Fruit fly (Drosophila melanogaster) whole organism, embryonic: ENCODE data around the gene Vlet.

Experiments used
- Ada2b ChIP-seq: fragments of 200-800 bp; sonication (Bioruptor generic); IDR thresholded peaks from 2 replicates; pipeline ENCODE4 v1.3.6; 2022; ENCODE audit warnings: missing biosample characterization, missing genetic modification characterization
- CG10209 ChIP-seq: fragments of 200-800 bp; sonication (Bioruptor generic); optimal IDR thresholded peaks from 3 replicates; lab custom pipeline; 2017; ENCODE audit warnings: missing biosample characterization, mild to moderate bottlenecking, missing genetic modification characterization, missing genetic modification reagents
- CG10543 ChIP-seq: fragments of 200-800 bp; sonication (Bioruptor generic); optimal IDR thresholded peaks from 3 replicates; lab custom pipeline; 2017; ENCODE audit warnings: missing biosample characterization, mild to moderate bottlenecking, missing genetic modification characterization, moderate library complexity
- CG15011 ChIP-seq: fragments of 200-800 bp; sonication (Bioruptor generic); optimal IDR thresholded peaks from 3 replicates; lab custom pipeline; 2018; ENCODE audit warnings: missing biosample characterization, mild to moderate bottlenecking, missing genetic modification characterization
- CG15479 ChIP-seq: fragments of 200-800 bp; sonication (Bioruptor generic); optimal IDR thresholded peaks from 3 replicates; lab custom pipeline; 2019; ENCODE audit warnings: missing biosample characterization, mild to moderate bottlenecking, missing genetic modification characterization, moderate library complexity
- CG16813 ChIP-seq: fragments of 200-800 bp; sonication (Bioruptor generic); IDR thresholded peaks from 3 replicates; pipeline ENCODE4 v1.3.6; 2022; ENCODE audit warnings: missing biosample characterization, missing genetic modification characterization; ENCODE audit not compliant: partially characterized antibody
- CG16863 ChIP-seq: fragments of 200-800 bp; sonication (Bioruptor generic); optimal IDR thresholded peaks from 3 replicates; lab custom pipeline; 2016; ENCODE audit warnings: missing biosample characterization, missing genetic modification characterization
- CG17361 ChIP-seq: fragments of 200-800 bp; sonication (Bioruptor generic); IDR thresholded peaks from 3 replicates; pipeline ENCODE4 v1.3.6; 2022; ENCODE audit warnings: missing biosample characterization, missing genetic modification characterization
- CG18262 ChIP-seq: fragments of 200-800 bp; optimal IDR thresholded peaks from 3 replicates; lab custom pipeline; 2019; ENCODE audit warnings: missing biosample characterization, mild to moderate bottlenecking, missing genetic modification characterization, moderate library complexity
- CG18476 ChIP-seq: fragments of 200-800 bp; sonication (Bioruptor generic); optimal IDR thresholded peaks from 2 replicates; lab custom pipeline; 2016; ENCODE audit warnings: missing biosample characterization, mild to moderate bottlenecking, missing genetic modification characterization
- CG30431 ChIP-seq: fragments of 200-800 bp; sonication (Bioruptor generic); optimal IDR thresholded peaks from 2 replicates; lab custom pipeline; 2017; ENCODE audit warnings: missing biosample characterization, missing genetic modification characterization
- CG32767 ChIP-seq: fragments of 200-800 bp; sonication (Bioruptor generic); IDR thresholded peaks from 2 replicates; pipeline ENCODE4 v1.3.6; 2022; ENCODE audit warnings: missing biosample characterization, missing genetic modification characterization
- CG32772 ChIP-seq: fragments of 200-800 bp; sonication (Bioruptor generic); IDR thresholded peaks from 2 replicates; pipeline ENCODE4 v1.3.6; 2022; ENCODE audit warnings: missing biosample characterization, missing genetic modification characterization
- CG3726 ChIP-seq: fragments of 200-800 bp; sonication (Bioruptor generic); IDR thresholded peaks from 3 replicates; pipeline ENCODE4, ENCODE4 v1.3.6; 2022; ENCODE audit warnings: missing biosample characterization, missing genetic modification characterization
- CG3838 ChIP-seq: fragments of 200-800 bp; sonication (Bioruptor generic); optimal IDR thresholded peaks from 3 replicates; lab custom pipeline; 2016; ENCODE audit warnings: missing biosample characterization, missing genetic modification characterization
- CG42726 ChIP-seq: fragments of 200-800 bp; sonication (Bioruptor generic); IDR thresholded peaks from 2 replicates; pipeline ENCODE4 v1.3.6; 2022; ENCODE audit warnings: missing biosample characterization, missing genetic modification characterization; ENCODE audit not compliant: partially characterized antibody
- CG4854 ChIP-seq: fragments of 200-800 bp; sonication (Bioruptor generic); optimal IDR thresholded peaks from 2 replicates; lab custom pipeline; 2016; ENCODE audit warnings: missing biosample characterization, missing genetic modification characterization, inconsistent platforms
- CG6175 ChIP-seq: fragments of 200-800 bp; sonication (Bioruptor generic); IDR thresholded peaks from 3 replicates; pipeline ENCODE4 v1.3.6; 2022; ENCODE audit warnings: missing biosample characterization, missing genetic modification characterization
- CG6272 ChIP-seq: fragments of 200-800 bp; sonication (Bioruptor generic); IDR thresholded peaks from 2 replicates; pipeline ENCODE4 v1.3.6; 2022; ENCODE audit warnings: missing biosample characterization, missing genetic modification characterization
- CG6813 ChIP-seq: fragments of 200-800 bp; sonication (Bioruptor generic); optimal IDR thresholded peaks from 2 replicates; lab custom pipeline; 2017; ENCODE audit warnings: missing biosample characterization, missing genetic modification characterization, mild to moderate bottlenecking, moderate library complexity, missing genetic modification reagents
- CG7271 ChIP-seq: fragments of 200-800 bp; sonication (Bioruptor generic); optimal IDR thresholded peaks from 2 replicates; lab custom pipeline; 2018; ENCODE audit warnings: missing biosample characterization, mild to moderate bottlenecking, missing genetic modification characterization, moderate library complexity
- CG8290 ChIP-seq, 3 experiments: fragments of 200-800 bp; sonication (Bioruptor generic); optimal IDR thresholded peaks; 2 replicates each; lab custom pipeline; 2016 to 2019; ENCODE audit warnings: missing biosample characterization in 3 of 3, missing genetic modification characterization in 3 of 3, mild to moderate bottlenecking in 2 of 3, moderate library complexity in 1 of 3
- D ChIP-seq, 2 experiments: fragments of 200-800 bp in 1 of 2; fragments of >200 bp in 1 of 2; sonication (Bioruptor generic) in 1 of 2; optimal IDR thresholded peaks; 2 replicates in 1 of 2; 3 replicates in 1 of 2; lab custom pipeline; 2017; ENCODE audit warnings: mild to moderate bottlenecking in 1 of 2, missing biosample characterization in 1 of 2, missing genetic modification characterization in 1 of 2, missing genetic modification reagents in 1 of 2
- Dbx ChIP-seq: fragments of 200-800 bp; sonication (Bioruptor generic); IDR thresholded peaks from 3 replicates; pipeline ENCODE4 v1.3.6; 2022; ENCODE audit warnings: missing biosample characterization, missing genetic modification characterization
- MBD-R2 ChIP-seq: fragments of 200-800 bp; sonication (Bioruptor generic); IDR thresholded peaks from 2 replicates; pipeline ENCODE4 v1.3.6; 2022; ENCODE audit warnings: missing biosample characterization, missing genetic modification characterization
- NC2α ChIP-seq: fragments of 200-800 bp; sonication (Bioruptor generic); optimal IDR thresholded peaks from 2 replicates; lab custom pipeline; 2016; ENCODE audit warnings: missing biosample characterization, missing genetic modification characterization
- Pdp1 ChIP-seq, 2 experiments: fragments of 200-800 bp; sonication (Bioruptor generic); optimal IDR thresholded peaks; 3 replicates each; lab custom pipeline; 2016; ENCODE audit warnings: missing biosample characterization in 2 of 2, missing genetic modification characterization in 2 of 2, mild to moderate bottlenecking in 1 of 2, moderate library complexity in 1 of 2
- Ptx1 ChIP-seq: fragments of 200-800 bp; sonication (Bioruptor generic); IDR thresholded peaks from 2 replicates; pipeline ENCODE4 v1.3.6; 2022; ENCODE audit warnings: missing biosample characterization, missing genetic modification characterization
- Side ChIP-seq: fragments of 200-800 bp; sonication (Bioruptor generic); optimal IDR thresholded peaks from 2 replicates; lab custom pipeline; 2016; ENCODE audit warnings: missing biosample characterization, missing genetic modification characterization
- ac ChIP-seq: fragments of 200-800 bp; sonication (Bioruptor generic); optimal IDR thresholded peaks from 3 replicates; lab custom pipeline; 2017; ENCODE audit warnings: missing biosample characterization, mild to moderate bottlenecking, missing genetic modification characterization
- corto ChIP-seq: fragments of 200-800 bp; sonication (Bioruptor generic); optimal IDR thresholded peaks from 2 replicates; lab custom pipeline; 2016; ENCODE audit warnings: missing biosample characterization, mild to moderate bottlenecking, missing genetic modification characterization, moderate library complexity
- crol ChIP-seq: fragments of 200-800 bp; sonication (Bioruptor generic); IDR thresholded peaks from 2 replicates; pipeline ENCODE4 v1.3.6; 2022; ENCODE audit warnings: missing biosample characterization, missing genetic modification characterization
- da ChIP-seq: fragments of 200-800 bp; sonication (Bioruptor generic); optimal IDR thresholded peaks from 2 replicates; lab custom pipeline; 2016; ENCODE audit warnings: missing biosample characterization, missing genetic modification characterization
- emc ChIP-seq: fragments of 200-800 bp; sonication (Bioruptor generic); optimal IDR thresholded peaks from 2 replicates; lab custom pipeline; 2016; ENCODE audit warnings: missing biosample characterization, missing genetic modification characterization
- exex ChIP-seq: fragments of 200-800 bp; sonication (Bioruptor generic); optimal IDR thresholded peaks from 4 replicates; lab custom pipeline; 2018; ENCODE audit warnings: missing biosample characterization, mild to moderate bottlenecking, missing genetic modification characterization, moderate library complexity
- fd64A ChIP-seq: fragments of 200-800 bp; sonication (Bioruptor generic); optimal IDR thresholded peaks from 3 replicates; lab custom pipeline; 2018; ENCODE audit warnings: missing biosample characterization, mild to moderate bottlenecking, missing genetic modification characterization
- hbn ChIP-seq: fragments of 200-800 bp; sonication (Bioruptor generic); IDR thresholded peaks from 2 replicates; pipeline ENCODE4 v1.3.6; 2022; ENCODE audit warnings: missing biosample characterization, missing genetic modification characterization; ENCODE audit not compliant: partially characterized antibody
- jumu ChIP-seq: fragments of 200-800 bp; sonication (Bioruptor generic); optimal IDR thresholded peaks from 3 replicates; lab custom pipeline; 2016; ENCODE audit warnings: missing biosample characterization, missing genetic modification characterization
- kah ChIP-seq: fragments of 200-800 bp; sonication (Bioruptor generic); optimal IDR thresholded peaks from 2 replicates; lab custom pipeline; 2018; ENCODE audit warnings: missing biosample characterization, mild to moderate bottlenecking, missing genetic modification characterization
- lbe ChIP-seq: fragments of 200-800 bp; sonication (Bioruptor generic); optimal IDR thresholded peaks from 2 replicates; lab custom pipeline; 2016; ENCODE audit warnings: missing biosample characterization, mild to moderate bottlenecking, missing genetic modification characterization
- ssp ChIP-seq: fragments of 200-800 bp; sonication (Bioruptor generic); IDR thresholded peaks from 2 replicates; pipeline ENCODE4 v1.3.6; 2022; ENCODE audit warnings: missing biosample characterization, missing genetic modification characterization
- stwl ChIP-seq: fragments of 200-800 bp; sonication (Bioruptor generic); optimal IDR thresholded peaks from 3 replicates; lab custom pipeline; 2018; ENCODE audit warnings: missing biosample characterization, mild to moderate bottlenecking, missing genetic modification characterization, moderate library complexity
- tap ChIP-seq: fragments of 200-800 bp; optimal IDR thresholded peaks from 3 replicates; lab custom pipeline; 2019; ENCODE audit warnings: missing biosample characterization, mild to moderate bottlenecking, missing genetic modification characterization, moderate library complexity
- tin ChIP-seq: fragments of 200-800 bp; sonication (Bioruptor generic); optimal IDR thresholded peaks from 3 replicates; lab custom pipeline; 2016; ENCODE audit warnings: missing biosample characterization, missing genetic modification characterization
- vvl ChIP-seq: fragments of 200-800 bp; sonication (Bioruptor generic); IDR thresholded peaks from 2 replicates; pipeline ENCODE4 v1.3.6; 2022; ENCODE audit warnings: missing biosample characterization, missing genetic modification characterization
- wor ChIP-seq: fragments of 200-800 bp; sonication (Bioruptor generic); IDR thresholded peaks from 2 replicates; pipeline ENCODE4 v1.3.6; 2022; ENCODE audit warnings: missing biosample characterization, missing genetic modification characterization

The Vlet gene

dm6 chrX:11681558-11682551 lies 3.5 kb upstream of the Vlet start (continued):
- TF ChIP-seq CG18262 (peak; percentile 61), MBD-R2 (GFP tag; lab: Robert Waterston, UW) (peak; percentile 47; the same call in 1 of the 2 replicates), CG7271 (tag; lab: Kevin White, UChicago) (no peak), CG6175 (GFP tag; lab: Robert Waterston, UW) (no peak), emc (GFP tag; lab: Kevin White, UChicago) (peak; percentile 31), CG30431 (GFP tag; lab: Kevin White, UChicago) (peak; percentile 6), D (optimal IDR thresholded peaks at IDR 0.05; lab: Kevin White, UChicago) (no peak), D (GFP tag; optimal IDR thresholded peaks at IDR 0.05; lab: Kevin White, UChicago) (no peak), Dbx (peak; percentile 63; the same call in 2 of the 3 replicates), Ptx1 (GFP tag; lab: Robert Waterston, UW) (peak; percentile 60), CG6272 (GFP tag; lab: Robert Waterston, UW) (no peak), crol (peak; percentile 64; the same call in 1 of the 2 replicates), stwl (peak; percentile 19), CG32772 (GFP tag; lab: Robert Waterston, UW) (peak; percentile 65), CG6813 (GFP tag; lab: Kevin White, UChicago) (peak; percentile 30), vvl (GFP tag; lab: Robert Waterston, UW) (peak; percentile 47; the same call in 1 of the 2 replicates), CG32767 (GFP tag; lab: Robert Waterston, UW) (no peak), CG3726 (no peak), hbn (GFP tag; lab: Robert Waterston, UW) (peak; percentile 46; the same call in 1 of the 2 replicates), CG42726 (GFP tag; lab: Robert Waterston, UW) (no peak), ssp (GFP tag; lab: Robert Waterston, UW) (no peak), NC2α (GFP tag; lab: Kevin White, UChicago) (peak; percentile 20), CG16813 (GFP tag; lab: Robert Waterston, UW) (peak; percentile 54), tap (peak; percentile 63), Ada2b (GFP tag; lab: Robert Waterston, UW) (no peak), tin (GFP tag; lab: Kevin White, UChicago) (peak; percentile 57), CG10543 (GFP tag; lab: Kevin White, UChicago) (peak; percentile 78), CG17361 (GFP tag; lab: Robert Waterston, UW) (peak; percentile 64), Side (GFP tag; lab: Kevin White, UChicago) (peak; percentile 70), fd64A (GFP tag; lab: Kevin White, UChicago) (no peak), kah (peak; percentile 2), CG16863 (GFP tag; lab: Kevin White, UChicago) (peak; percentile 55), CG8290 (GFP tag; optimal IDR thresholded peaks at IDR 0.05; lab: Kevin White, UChicago) (peak; percentile 72), CG8290 (tag; optimal IDR thresholded peaks at IDR 0.05; lab: Kevin White, UChicago) (peak; percentile 77 to 89), corto (no peak), CG4854 (GFP tag; lab: Kevin White, UChicago) (peak; percentile 38), Pdp1 (GFP tag; optimal IDR thresholded peaks at IDR 0.05; lab: Kevin White, UChicago) (peak; percentile 60 to 63), CG3838 (no peak), CG18476 (GFP tag; lab: Kevin White, UChicago) (peak; percentile 21), CG15011 (GFP tag; lab: Kevin White, UChicago) (no peak), lbe (GFP tag; lab: Kevin White, UChicago) (peak; percentile 70), wor (GFP tag; lab: Robert Waterston, UW) (no peak), CG15479 (GFP tag; lab: Kevin White, UChicago) (no peak), exex (tag; lab: Kevin White, UChicago) (peak; percentile 46), da (GFP tag; lab: Kevin White, UChicago) (no peak), CG10209 (GFP tag; lab: Kevin White, UChicago) (peak; percentile 36), jumu (GFP tag; lab: Kevin White, UChicago) (peak; percentile 63), ac (GFP tag; lab: Kevin White, UChicago) (no peak)
